Fruit fly (Drosophila melanogaster) whole organism: ENCODE data around the gene CG12506.

Experiments
- CG8478 ChIP-seq: fragments of >200 bp; optimal IDR thresholded peaks from 2 replicates; lab custom pipeline; 2018; ENCODE audit warnings: inconsistent platforms
- Dll ChIP-seq: fragments of >200 bp; optimal IDR thresholded peaks from 2 replicates; lab custom pipeline; 2017
- EcR ChIP-seq, 2 experiments: fragments of >200 bp; optimal IDR thresholded peaks; 2 replicates each; lab custom pipeline; 2017; ENCODE audit warnings: missing biosample characterization in 2 of 2, missing genetic modification characterization in 2 of 2, missing genetic modification reagents in 2 of 2
- pan ChIP-seq: fragments of >200 bp; optimal IDR thresholded peaks from 2 replicates; lab custom pipeline; 2017
- psq ChIP-seq: fragments of >200 bp; optimal IDR thresholded peaks from 2 replicates; lab custom pipeline; 2017
- usp ChIP-seq: fragments of >200 bp; optimal IDR thresholded peaks from 2 replicates; lab custom pipeline; 2017; ENCODE audit warnings: missing biosample characterization, missing genetic modification characterization, mixed read lengths

Gene CG12506

DNA sequence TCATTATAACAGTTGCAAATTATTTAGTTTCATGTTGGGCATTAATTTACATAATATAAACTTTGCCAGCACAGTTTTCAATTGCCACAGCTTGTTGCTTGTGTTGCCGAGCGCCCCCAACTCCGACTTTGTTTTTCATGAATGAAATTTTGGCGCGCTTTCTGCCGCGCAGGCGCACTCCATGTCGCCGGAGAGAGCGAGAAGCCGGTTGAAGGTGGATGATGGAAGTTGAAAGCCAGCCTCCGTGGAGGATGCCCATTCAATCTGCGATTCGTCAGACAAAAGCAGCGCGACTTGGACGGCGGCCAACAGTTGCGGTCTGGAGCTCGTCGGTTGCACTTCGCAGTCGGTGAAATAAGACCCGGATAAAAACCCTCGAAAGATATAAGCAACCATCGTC, 23.0 kb upstream of the CG12506 start:
- TF ChIP-seq psq (lab: Kevin White, UChicago) (no peak), Dll (no peak), usp (GFP tag; lab: Kevin White, UChicago) (no peak), pan (lab: Kevin White, UChicago) (no peak), EcR (GFP tag; optimal IDR thresholded peaks at IDR 0.05; lab: Kevin White, UChicago) (no peak), CG8478 (lab: Kevin White, UChicago) (no peak)

- TF ChIP-seq Dll (no peak), psq (lab: Kevin White, UChicago) (no peak), usp (GFP tag; lab: Kevin White, UChicago) (no peak), EcR (GFP tag; optimal IDR thresholded peaks at IDR 0.05; lab: Kevin White, UChicago) (no peak), pan (lab: Kevin White, UChicago) (no peak), CG8478 (lab: Kevin White, UChicago) (no peak)
Observed at dm6 chr2L:776236-776635, 2.9 kb downstream of the CG12506 start, which contains the start of gene CG13946. CG13946 (plus strand) TSS chr2L:776536.

dm6 chr2L:779123-779584, 5.8 kb downstream of the CG12506 start, which contains the start of gene CG13947:
CG13947 (plus strand) TSS chr2L:779173.
- TF ChIP-seq usp (GFP tag; lab: Kevin White, UChicago) (no peak), psq (lab: Kevin White, UChicago) (no peak), pan (lab: Kevin White, UChicago) (no peak), EcR (GFP tag; optimal IDR thresholded peaks at IDR 0.05; lab: Kevin White, UChicago) (no peak)

DNA sequence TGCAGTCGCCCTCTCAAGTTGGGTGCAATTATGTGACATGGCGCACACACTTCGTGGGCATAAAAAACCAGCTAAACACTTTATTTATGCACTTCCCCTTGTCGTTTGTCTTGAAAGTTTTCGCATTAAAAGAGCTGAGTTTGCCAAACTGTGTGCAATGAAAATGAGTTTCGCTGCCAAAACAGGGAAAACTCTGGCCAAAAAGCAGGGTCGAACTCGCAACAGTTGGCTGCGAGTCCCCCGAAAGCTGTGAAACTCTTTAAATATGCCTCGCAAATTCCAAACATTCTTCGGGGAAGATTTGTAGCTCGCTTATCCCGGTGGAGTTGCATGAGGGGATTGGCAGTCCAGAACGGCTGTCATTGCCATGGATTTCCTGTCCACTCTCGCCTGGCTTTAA, 6.8 kb downstream of the CG12506 start, which contains the start of gene Gr21a:
Gr21a (plus strand) TSS at position 301 of the 400 bp plus-strand sequence.
- TF ChIP-seq pan (lab: Kevin White, UChicago) = no peak

DNA sequence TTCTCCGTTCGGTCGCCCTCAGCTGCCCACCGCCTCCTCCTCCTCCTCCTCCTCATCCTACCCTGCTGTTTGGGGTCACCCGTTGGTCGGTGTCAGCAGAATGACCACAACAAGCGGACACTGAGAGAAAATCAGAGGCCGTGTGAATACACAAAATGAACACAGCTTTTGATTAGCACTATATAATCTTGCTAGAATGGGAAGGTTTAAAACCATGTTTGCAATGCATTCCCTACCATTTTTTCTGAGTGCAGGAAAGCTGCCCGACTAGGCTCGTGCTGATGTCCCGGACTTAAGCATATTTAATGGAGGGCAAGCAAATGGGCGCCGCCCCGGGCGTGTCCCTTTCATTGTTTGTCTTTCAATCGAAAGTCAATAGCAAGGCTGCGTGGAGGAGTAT, 7.5 kb downstream of the CG12506 start:
- TF ChIP-seq pan (lab: Kevin White, UChicago) = no peak
- TF ChIP-seq usp (GFP tag; lab: Kevin White, UChicago) = no peak
- TF ChIP-seq EcR (GFP tag; optimal IDR thresholded peaks at IDR 0.05; lab: Kevin White, UChicago) = no peak
- TF ChIP-seq psq (lab: Kevin White, UChicago) = no peak
- TF ChIP-seq Dll = no peak
- TF ChIP-seq CG8478 (lab: Kevin White, UChicago) = no peak

DNA sequence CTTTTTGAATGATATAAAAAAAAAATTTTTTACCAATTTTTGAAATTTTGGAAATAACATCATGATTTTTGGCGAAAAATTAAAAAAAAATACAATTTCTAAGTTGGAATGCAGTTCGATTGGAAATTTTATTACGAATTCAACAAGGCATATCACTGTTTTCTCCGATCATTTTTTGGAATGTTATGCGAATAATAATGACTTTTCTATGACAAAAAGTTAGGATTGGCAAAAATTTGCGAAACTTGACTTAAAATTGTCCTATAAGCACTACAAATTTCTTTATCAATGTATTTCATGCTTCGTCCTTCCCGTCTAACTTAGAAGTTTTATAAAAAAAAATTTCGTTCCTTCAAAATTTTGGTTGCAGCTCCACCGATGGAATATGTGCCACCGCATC, 10.7 kb downstream of the CG12506 start, which contains the start of gene CG3544:
CG3544 (plus strand) TSS at position 301 of the 400 bp plus-strand sequence.
- TF ChIP-seq Dll (no peak), CG8478 (lab: Kevin White, UChicago) (no peak), EcR (GFP tag; optimal IDR thresholded peaks at IDR 0.05; lab: Kevin White, UChicago) (no peak), psq (lab: Kevin White, UChicago) (no peak), usp (GFP tag; lab: Kevin White, UChicago) (no peak), pan (lab: Kevin White, UChicago) (no peak)

DNA sequence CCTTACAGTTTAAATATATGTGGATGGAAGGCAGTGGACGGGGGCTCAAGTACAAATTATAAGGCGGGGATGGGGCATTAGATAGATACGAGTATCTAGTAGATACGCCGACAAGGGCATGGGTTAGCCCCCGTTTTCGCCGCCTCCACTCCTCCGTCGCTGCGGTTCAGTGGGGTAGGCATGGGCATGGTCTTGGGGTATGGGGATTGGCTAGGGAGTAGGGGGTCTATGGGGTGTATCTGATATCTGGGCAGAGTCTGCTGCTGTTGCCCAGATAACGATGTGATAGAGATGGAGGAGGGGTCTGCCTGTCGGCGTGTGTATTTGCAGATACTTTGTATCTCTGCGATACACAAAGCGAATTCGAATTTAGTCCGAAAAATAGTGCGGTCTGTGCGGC, 16.6 kb downstream of the CG12506 start:
- TF ChIP-seq EcR (GFP tag; optimal IDR thresholded peaks at IDR 0.05; lab: Kevin White, UChicago) (no peak), psq (lab: Kevin White, UChicago) (no peak), usp (GFP tag; lab: Kevin White, UChicago) (no peak), pan (lab: Kevin White, UChicago) (no peak), Dll (no peak), CG8478 (lab: Kevin White, UChicago) (no peak)

DNA sequence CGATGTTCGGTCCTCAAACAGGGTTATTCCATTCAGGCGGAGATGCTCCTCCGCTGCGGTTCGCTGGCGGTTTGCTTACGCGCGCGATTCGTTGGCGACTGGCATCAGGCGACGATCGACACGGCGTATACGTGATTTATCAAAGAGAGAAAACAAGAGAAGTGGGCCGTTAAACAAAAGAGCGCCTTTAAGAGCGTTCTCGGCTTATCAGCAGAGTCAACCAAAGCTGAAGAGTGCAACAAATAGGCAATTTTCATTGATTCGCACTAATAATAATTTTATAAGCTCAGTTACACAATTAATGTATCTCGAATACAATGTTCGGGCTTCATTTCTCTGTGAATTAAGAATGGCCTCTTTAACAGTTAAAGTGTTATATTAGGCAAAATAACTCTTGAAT, 17.4 kb downstream of the CG12506 start, which contains the start of gene Pkg21D:
Pkg21D (minus strand) TSS at position 101 of the 400 bp plus-strand sequence.
- TF ChIP-seq Dll (no peak), pan (lab: Kevin White, UChicago) (no peak), usp (GFP tag; lab: Kevin White, UChicago) (no peak), CG8478 (lab: Kevin White, UChicago) (no peak), psq (lab: Kevin White, UChicago) (no peak), EcR (GFP tag; optimal IDR thresholded peaks at IDR 0.05; lab: Kevin White, UChicago) (no peak)

DNA sequence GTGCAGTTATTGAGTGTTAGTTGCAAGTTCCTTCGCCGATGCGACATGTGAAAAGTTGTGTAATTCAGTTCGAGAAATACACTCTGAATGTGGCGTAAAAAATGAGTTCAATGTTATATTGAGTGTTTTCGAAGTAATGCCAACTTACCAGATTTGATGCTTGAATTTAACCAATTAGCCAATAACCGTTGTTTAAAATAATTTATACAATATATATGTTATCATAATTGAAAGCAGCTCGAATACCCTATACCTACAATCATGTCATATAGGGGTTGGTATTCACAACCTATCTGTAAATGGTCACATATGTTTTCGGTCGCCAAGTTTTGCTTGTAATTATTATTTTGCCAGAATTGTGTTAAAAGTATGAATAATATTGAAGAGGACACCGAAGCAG, 36.9 kb downstream of the CG12506 start, which contains the start of gene Nnf1b:
Nnf1b (plus strand) TSS at position 301 of the 400 bp plus-strand sequence.
- no peak for TF ChIP-seq EcR (GFP tag; optimal IDR thresholded peaks at IDR 0.05; lab: Kevin White, UChicago)
- no peak for TF ChIP-seq CG8478 (lab: Kevin White, UChicago)
- no peak for TF ChIP-seq usp (GFP tag; lab: Kevin White, UChicago)
- TF ChIP-seq psq (lab: Kevin White, UChicago) = no peak
- no peak for TF ChIP-seq pan (lab: Kevin White, UChicago)
- no peak for TF ChIP-seq Dll

dm6 chr2L:811405-811804, 38.1 kb downstream of the CG12506 start, which contains the start of gene Dbp21E2:
Dbp21E2 (plus strand) TSS chr2L:811584.
- TF ChIP-seq pan (lab: Kevin White, UChicago) = no peak
- no peak for TF ChIP-seq Dll
- TF ChIP-seq EcR (GFP tag; optimal IDR thresholded peaks at IDR 0.05; lab: Kevin White, UChicago) = no peak
- no peak for TF ChIP-seq usp (GFP tag; lab: Kevin White, UChicago)
- TF ChIP-seq psq (lab: Kevin White, UChicago) = no peak
- no peak for TF ChIP-seq CG8478 (lab: Kevin White, UChicago)

dm6 chr2L:815785-816389, 42.5 kb downstream of the CG12506 start, which contains the start of the genes Saf6 and Pex12:
Saf6 (minus strand) TSS chr2L:815950.
Pex12 (plus strand) TSS chr2L:815993.
- no peak for TF ChIP-seq pan (lab: Kevin White, UChicago)
- TF ChIP-seq Dll = no peak
- no peak for TF ChIP-seq usp (GFP tag; lab: Kevin White, UChicago)
- no peak for TF ChIP-seq EcR (GFP tag; optimal IDR thresholded peaks at IDR 0.05; lab: Kevin White, UChicago)
- no peak for TF ChIP-seq psq (lab: Kevin White, UChicago)
- TF ChIP-seq CG8478 (lab: Kevin White, UChicago) = no peak

DNA sequence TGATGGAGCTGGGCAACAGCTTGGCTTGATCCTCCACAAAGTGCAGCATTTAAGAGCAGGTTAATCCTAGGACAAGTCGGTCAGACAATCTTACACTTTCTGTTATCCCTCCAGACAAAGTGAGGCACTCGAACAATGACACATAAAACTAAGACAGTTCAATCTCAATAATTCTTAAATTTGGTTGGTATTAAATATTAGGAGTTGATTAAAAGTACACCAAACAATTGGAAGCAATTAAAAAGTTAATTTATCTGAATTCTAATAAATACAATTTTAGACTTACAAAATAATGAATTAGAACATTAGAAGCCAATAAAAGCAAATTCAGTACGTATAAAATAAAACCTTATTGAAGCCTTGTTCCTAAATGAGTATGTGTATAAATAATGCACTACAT, 44.5 kb downstream of the CG12506 start, which contains the start of gene CG15880:
CG15880 (minus strand) TSS at position 101 of the 400 bp plus-strand sequence.
- TF ChIP-seq CG8478 (lab: Kevin White, UChicago) (no peak), pan (lab: Kevin White, UChicago) (no peak), usp (GFP tag; lab: Kevin White, UChicago) (no peak), EcR (GFP tag; optimal IDR thresholded peaks at IDR 0.05; lab: Kevin White, UChicago) (no peak), Dll (no peak), psq (lab: Kevin White, UChicago) (no peak)
